Fruit fly (Drosophila melanogaster) whole organism, prepupa: ENCODE results near the gene CG45154.

Experiments
- Blimp-1 ChIP-seq: fragments of 200-800 bp; sonication (Bioruptor generic); optimal IDR thresholded peaks from 3 replicates; lab custom pipeline; 2017; ENCODE audit warnings: missing biosample characterization, missing genetic modification characterization, mild to moderate bottlenecking, moderate library complexity, missing genetic modification reagents
- CG10669 ChIP-seq: fragments of 200-800 bp; sonication (Bioruptor generic); optimal IDR thresholded peaks from 3 replicates; lab custom pipeline; 2018; ENCODE audit warnings: missing biosample characterization, mild to moderate bottlenecking, missing genetic modification characterization, moderate library complexity
- CG11294 ChIP-seq: fragments of 200-800 bp; sonication (Bioruptor generic); IDR thresholded peaks from 2 replicates; pipeline ENCODE4 v1.3.6; 2022; ENCODE audit warnings: missing biosample characterization, missing genetic modification characterization
- CG11762 ChIP-seq: fragments of 200-800 bp; sonication (Bioruptor generic); optimal IDR thresholded peaks from 3 replicates; lab custom pipeline; 2016; ENCODE audit warnings: missing biosample characterization, missing genetic modification characterization; ENCODE audit not compliant: insufficient read depth
- CG11902 ChIP-seq: fragments of 200-800 bp; sonication (Bioruptor generic); optimal IDR thresholded peaks from 3 replicates; lab custom pipeline; 2016; ENCODE audit warnings: missing biosample characterization, missing genetic modification characterization
- CG15336 ChIP-seq: fragments of 200-800 bp; sonication (Bioruptor generic); IDR thresholded peaks from 2 replicates; pipeline ENCODE4 v1.3.6; 2022; ENCODE audit warnings: missing biosample characterization, missing genetic modification characterization
- CG1621 ChIP-seq: fragments of 200-800 bp; sonication (Bioruptor generic); optimal IDR thresholded peaks from 3 replicates; lab custom pipeline; 2018; ENCODE audit warnings: missing biosample characterization, mild to moderate bottlenecking, missing genetic modification characterization
- CG16779 ChIP-seq: fragments of 200-800 bp; sonication (Bioruptor generic); optimal IDR thresholded peaks from 3 replicates; lab custom pipeline; 2017; ENCODE audit warnings: missing biosample characterization, mild to moderate bottlenecking, missing genetic modification characterization
- CG3032 ChIP-seq: fragments of 200-800 bp; optimal IDR thresholded peaks from 2 replicates; lab custom pipeline; 2019; ENCODE audit warnings: missing biosample characterization, mild to moderate bottlenecking, missing genetic modification characterization, moderate library complexity
- CG31627 ChIP-seq: fragments of 200-800 bp; sonication (Bioruptor generic); optimal IDR thresholded peaks from 3 replicates; lab custom pipeline; 2016; ENCODE audit warnings: missing biosample characterization, missing genetic modification characterization
- CG32006 ChIP-seq: fragments of 200-800 bp; sonication (Bioruptor generic); optimal IDR thresholded peaks from 3 replicates; lab custom pipeline; 2017; ENCODE audit warnings: missing biosample characterization, mild to moderate bottlenecking, missing genetic modification characterization
- CG3919 ChIP-seq: fragments of 200-800 bp; sonication (Bioruptor generic); optimal IDR thresholded peaks from 3 replicates; lab custom pipeline; 2016; ENCODE audit warnings: missing biosample characterization, missing genetic modification characterization
- CG4318 ChIP-seq: fragments of 200-800 bp; sonication (Bioruptor generic); optimal IDR thresholded peaks from 3 replicates; lab custom pipeline; 2017; ENCODE audit warnings: missing biosample characterization, mild to moderate bottlenecking, missing genetic modification characterization
- CG6163 ChIP-seq: fragments of 200-800 bp; sonication (Bioruptor generic); IDR thresholded peaks from 3 replicates; pipeline ENCODE4 v1.3.6; 2022; ENCODE audit warnings: missing biosample characterization, missing genetic modification characterization
- CG7368 ChIP-seq: fragments of 200-800 bp; sonication (Bioruptor generic); optimal IDR thresholded peaks from 3 replicates; lab custom pipeline; 2016; ENCODE audit warnings: missing biosample characterization, missing genetic modification characterization
- CG8119 ChIP-seq: fragments of 200-800 bp; sonication (Bioruptor generic); IDR thresholded peaks from 3 replicates; pipeline ENCODE4 v1.3.6; 2022; ENCODE audit warnings: missing biosample characterization, missing genetic modification characterization
- CG8319 ChIP-seq: fragments of 200-800 bp; sonication (Bioruptor generic); optimal IDR thresholded peaks from 3 replicates; lab custom pipeline; 2016; ENCODE audit warnings: missing biosample characterization, missing genetic modification characterization
- CG9139 ChIP-seq: fragments of 200-800 bp; sonication (Bioruptor generic); optimal IDR thresholded peaks from 3 replicates; lab custom pipeline; 2017; ENCODE audit warnings: missing biosample characterization, mild to moderate bottlenecking, missing genetic modification characterization
- Eip75B ChIP-seq: fragments of 200-800 bp; sonication (Bioruptor generic); optimal IDR thresholded peaks from 3 replicates; lab custom pipeline; 2016; ENCODE audit warnings: missing biosample characterization, missing genetic modification characterization
- Eip78C ChIP-seq: fragments of 200-800 bp; sonication (Bioruptor generic); peaks from one replicate; lab custom pipeline; 2016; ENCODE audit warnings: missing biosample characterization, missing genetic modification characterization
- Eip93F ChIP-seq: fragments of 200-800 bp; sonication (Bioruptor generic); optimal IDR thresholded peaks from 2 replicates; lab custom pipeline; 2016; ENCODE audit warnings: missing biosample characterization, mild to moderate bottlenecking, missing genetic modification characterization
- Ets21C ChIP-seq: fragments of 200-800 bp; sonication (Bioruptor generic); optimal IDR thresholded peaks from 3 replicates; lab custom pipeline; 2016; ENCODE audit warnings: missing biosample characterization, missing genetic modification characterization
- Ets96B ChIP-seq: fragments of 200-800 bp; optimal IDR thresholded peaks from 2 replicates; lab custom pipeline; 2019; ENCODE audit warnings: missing biosample characterization, mild to moderate bottlenecking, missing genetic modification characterization, moderate library complexity
- Hr38 ChIP-seq: sonication (Bioruptor generic); optimal IDR thresholded peaks from 2 replicates; lab custom pipeline; 2016; ENCODE audit warnings: missing biosample characterization, missing genetic modification characterization
- Hr39 ChIP-seq: fragments of 200-800 bp; sonication (Bioruptor generic); optimal IDR thresholded peaks from 2 replicates; lab custom pipeline; 2016; ENCODE audit warnings: missing biosample characterization, missing genetic modification characterization
- Met ChIP-seq: fragments of 200-800 bp; sonication (Bioruptor generic); optimal IDR thresholded peaks from 3 replicates; lab custom pipeline; 2016; ENCODE audit warnings: missing biosample characterization, missing genetic modification characterization
- Smox ChIP-seq: fragments of 200-800 bp; sonication (Bioruptor generic); optimal IDR thresholded peaks from 3 replicates; lab custom pipeline; 2016; ENCODE audit warnings: missing biosample characterization, missing genetic modification characterization
- Sox14 ChIP-seq: fragments of 200-800 bp; sonication (Bioruptor generic); optimal IDR thresholded peaks from 3 replicates; lab custom pipeline; 2016; ENCODE audit warnings: missing biosample characterization, missing genetic modification characterization
- achi ChIP-seq: fragments of 200-800 bp; sonication (Bioruptor generic); optimal IDR thresholded peaks from 3 replicates; lab custom pipeline; 2016; ENCODE audit warnings: missing biosample characterization, missing genetic modification characterization
- acj6 ChIP-seq: fragments of 200-800 bp; sonication (Bioruptor generic); optimal IDR thresholded peaks from 3 replicates; lab custom pipeline; 2016; ENCODE audit warnings: missing biosample characterization, missing genetic modification characterization
- cyc ChIP-seq: fragments of 200-800 bp; sonication (Bioruptor generic); optimal IDR thresholded peaks from 3 replicates; lab custom pipeline; 2016; ENCODE audit warnings: missing biosample characterization, missing genetic modification characterization
- dac ChIP-seq: fragments of 200-800 bp; sonication (Bioruptor generic); optimal IDR thresholded peaks from 2 replicates; lab custom pipeline; 2017; ENCODE audit warnings: missing biosample characterization, mild to moderate bottlenecking, missing genetic modification characterization
- dsx ChIP-seq: fragments of 200-800 bp; optimal IDR thresholded peaks from 3 replicates; lab custom pipeline; 2019; ENCODE audit warnings: missing biosample characterization, mild to moderate bottlenecking, missing genetic modification characterization, moderate library complexity; ENCODE audit not compliant: poor library complexity, severe bottlenecking
- eg ChIP-seq: fragments of 200-800 bp; sonication (Bioruptor generic); IDR thresholded peaks from 3 replicates; pipeline ENCODE4 v1.3.6; 2022; ENCODE audit warnings: missing biosample characterization, missing genetic modification characterization
- esn ChIP-seq: fragments of 200-800 bp; sonication (Bioruptor generic); optimal IDR thresholded peaks from 2 replicates; lab custom pipeline; 2016; ENCODE audit warnings: missing biosample characterization, mild to moderate bottlenecking, missing genetic modification characterization, moderate library complexity
- fd59A ChIP-seq: fragments of 200-800 bp; sonication (Bioruptor generic); optimal IDR thresholded peaks from 2 replicates; lab custom pipeline; 2017; ENCODE audit warnings: missing biosample characterization, mild to moderate bottlenecking, missing genetic modification characterization, missing genetic modification reagents
- fkh ChIP-seq: fragments of 200-800 bp; sonication (Bioruptor generic); optimal IDR thresholded peaks from 3 replicates; lab custom pipeline; 2017; ENCODE audit warnings: missing biosample characterization, mild to moderate bottlenecking, missing genetic modification characterization, moderate library complexity
- lz ChIP-seq: fragments of 200-800 bp; sonication (Bioruptor generic); optimal IDR thresholded peaks from 3 replicates; lab custom pipeline; 2016; ENCODE audit warnings: missing biosample characterization, missing genetic modification characterization
- pdm3 ChIP-seq: fragments of 200-800 bp; sonication (Bioruptor generic); optimal IDR thresholded peaks from 3 replicates; lab custom pipeline; 2016; ENCODE audit warnings: missing biosample characterization, missing genetic modification characterization
- salr ChIP-seq, 2 experiments: fragments of 200-800 bp; sonication (Bioruptor generic); optimal IDR thresholded peaks; 3 replicates each; lab custom pipeline; 2016 to 2018; ENCODE audit warnings: missing biosample characterization in 2 of 2, missing genetic modification characterization in 2 of 2, mild to moderate bottlenecking in 1 of 2
- spab ChIP-seq: fragments of 200-800 bp; sonication (Bioruptor generic); optimal IDR thresholded peaks from 2 replicates; lab custom pipeline; 2017; ENCODE audit warnings: missing biosample characterization, mild to moderate bottlenecking, missing genetic modification characterization, missing genetic modification reagents
- ss ChIP-seq, 2 experiments: fragments of 200-800 bp; sonication (Bioruptor generic); optimal IDR thresholded peaks; 2 replicates in 1 of 2; 3 replicates in 1 of 2; lab custom pipeline; 2017 to 2018; ENCODE audit warnings: mild to moderate bottlenecking in 2 of 2, missing biosample characterization in 2 of 2, missing genetic modification characterization in 2 of 2, moderate library complexity in 1 of 2
- svp ChIP-seq: fragments of 200-800 bp; sonication (Bioruptor generic); peaks from one replicate; lab custom pipeline; 2016; ENCODE audit warnings: missing biosample characterization, missing genetic modification characterization
- topi ChIP-seq: fragments of 200-800 bp; sonication (Bioruptor generic); optimal IDR thresholded peaks from 3 replicates; lab custom pipeline; 2016; ENCODE audit warnings: missing biosample characterization, missing genetic modification characterization
- vri ChIP-seq: fragments of 200-800 bp; sonication (Bioruptor generic); optimal IDR thresholded peaks from 3 replicates; lab custom pipeline; 2016; ENCODE audit warnings: missing biosample characterization, mild to moderate bottlenecking, missing genetic modification characterization

CG45154 gene

DNA sequence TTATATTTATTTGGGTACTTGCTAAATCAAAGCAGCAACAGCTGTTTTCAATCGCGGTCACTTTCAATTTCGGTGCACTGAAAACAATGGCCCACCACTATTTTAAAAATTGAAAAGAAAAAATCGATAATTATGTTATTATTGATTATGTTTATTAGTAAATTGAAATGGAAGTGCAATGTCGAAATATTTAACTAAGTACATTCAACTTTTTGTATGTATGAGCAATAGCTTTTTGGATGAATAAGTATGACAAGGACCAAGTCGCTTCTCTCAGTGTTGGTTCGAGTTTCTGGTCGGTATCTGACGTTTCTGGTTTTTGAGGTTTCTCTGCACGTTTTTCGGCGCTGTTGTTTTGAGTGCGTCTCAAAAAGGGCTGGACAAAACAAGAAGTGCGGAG is 22.7 kb downstream of the CG45154 start (continued):
- TF ChIP-seq Smox (GFP tag; lab: Kevin White, UChicago) (peak; percentile 86), Eip78C (peak; percentile 94), Eip75B (GFP tag; lab: Kevin White, UChicago) (peak; percentile 81), dsx (GFP tag; lab: Kevin White, UChicago) (peak; percentile 54), CG32006 (peak; percentile 74), Hr39 (GFP tag; lab: Kevin White, UChicago) (peak; percentile 81), Hr38 (GFP tag; lab: Kevin White, UChicago) (no peak), CG8319 (peak; percentile 76), Ets21C (peak; percentile 74), Met (GFP tag; lab: Kevin White, UChicago) (peak; percentile 86), spab (peak; percentile 48), Blimp-1 (GFP tag; lab: Kevin White, UChicago) (peak; percentile 95), CG11762 (peak; percentile 72), pdm3 (GFP tag; lab: Kevin White, UChicago) (peak; percentile 83), CG8119 (peak; percentile 74), esn (peak; percentile 91), CG1621 (tag; lab: Kevin White, UChicago) (peak; percentile 30), Ets96B (peak; percentile 62), Sox14 (GFP tag; lab: Kevin White, UChicago) (peak; percentile 72), dac (GFP tag; lab: Kevin White, UChicago) (peak; percentile 39), CG7368 (peak; percentile 81), CG11294 (GFP tag; lab: Robert Waterston, UW) (peak; percentile 19; the same call in 1 of the 2 replicates), CG31627 (GFP tag; lab: Kevin White, UChicago) (peak; percentile 83), CG6163 (GFP tag; lab: Robert Waterston, UW) (peak; percentile 82), vri (GFP tag; lab: Kevin White, UChicago) (peak; percentile 76), CG10669 (GFP tag; lab: Kevin White, UChicago) (peak; percentile 69), ss (GFP tag; optimal IDR thresholded peaks at IDR 0.05; lab: Kevin White, UChicago) (peak; percentile 22 to 72), achi (GFP tag; lab: Kevin White, UChicago) (peak; percentile 82), CG4318 (GFP tag; lab: Kevin White, UChicago) (peak; percentile 35), CG15336 (GFP tag; lab: Robert Waterston, UW) (peak; percentile 80), cyc (peak; percentile 82), fkh (no peak), fd59A (GFP tag; lab: Kevin White, UChicago) (peak; percentile 64), CG9139 (GFP tag; lab: Kevin White, UChicago) (no peak), acj6 (GFP tag; lab: Kevin White, UChicago) (peak; percentile 72)

DNA sequence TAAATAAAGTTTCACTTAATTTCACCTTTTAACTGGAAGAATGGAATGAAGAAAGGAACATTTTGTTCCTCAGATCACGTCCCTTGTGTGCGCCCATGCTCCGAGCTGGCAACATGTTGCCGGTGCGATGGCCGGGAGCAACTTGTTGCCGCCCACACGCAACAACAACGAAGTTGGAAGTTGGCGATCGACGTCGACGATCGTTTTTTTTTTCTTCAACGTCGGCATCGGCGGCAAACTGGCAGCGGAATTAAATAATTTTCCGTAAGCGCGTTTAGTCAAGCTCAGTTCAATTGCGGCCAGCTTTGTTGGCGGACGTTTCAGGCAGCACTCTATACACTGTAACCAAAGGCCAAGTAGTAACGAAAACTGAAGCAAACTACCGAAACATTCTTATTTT is 23.3 kb downstream of the CG45154 start, which contains the start of gene ldd:
Gene ldd (plus strand): TSS at position 136 of the 400 bp plus-strand sequence.
- TF ChIP-seq CG1621 (tag; lab: Kevin White, UChicago) (peak; percentile 77), Eip93F (GFP tag; lab: Kevin White, UChicago) (no peak), Eip75B (GFP tag; lab: Kevin White, UChicago) (no peak), CG16779 (tag; lab: Kevin White, UChicago) (no peak), dac (GFP tag; lab: Kevin White, UChicago) (no peak), eg (GFP tag; lab: Robert Waterston, UW) (0 out of 3 replicates have a peak, but pooled peaks have one; percentile 19)

DNA sequence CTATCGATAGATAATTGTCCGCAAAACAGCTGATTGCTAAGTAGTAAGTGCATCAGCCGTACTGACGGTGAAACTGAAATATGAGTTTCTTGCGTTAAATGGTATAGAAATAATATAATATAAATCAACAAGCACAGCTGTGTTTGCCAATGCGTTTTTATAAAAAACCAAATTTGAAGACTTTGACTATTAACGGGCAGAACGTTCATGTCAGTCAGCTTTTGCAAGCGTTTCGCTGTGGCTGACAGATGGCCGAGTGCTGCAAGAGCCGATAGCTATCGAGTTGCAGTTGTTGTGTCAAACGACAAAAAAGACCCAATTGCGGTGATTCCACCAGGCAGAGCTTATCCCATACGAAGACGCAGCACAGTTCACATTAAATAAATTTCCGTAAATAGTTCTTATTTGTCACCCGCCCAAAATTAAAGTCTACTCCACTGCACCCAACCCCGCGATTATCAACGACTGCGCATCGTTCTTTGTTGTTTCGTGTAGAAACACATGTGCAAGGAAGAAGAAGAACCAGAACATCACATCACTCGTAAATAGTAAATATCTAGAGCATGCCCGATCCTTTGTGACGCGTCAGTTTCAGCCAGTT is 29.9 kb downstream of the CG45154 start, which contains the start of the genes unc and CG15445:
Gene unc (minus strand): TSS at position 51 of the 601 bp plus-strand sequence.
Gene CG15445 (plus strand): TSS at position 296 of the 601 bp plus-strand sequence.
- TF ChIP-seq CG3032 (tag; lab: Kevin White, UChicago), result no peak
- no peak for TF ChIP-seq CG3919 (GFP tag; lab: Kevin White, UChicago)
- TF ChIP-seq Hr39 (GFP tag; lab: Kevin White, UChicago), result peak; percentile 17
- peak; percentile 32 for TF ChIP-seq CG31627 (GFP tag; lab: Kevin White, UChicago)
- TF ChIP-seq Sox14 (GFP tag; lab: Kevin White, UChicago), result peak; percentile 92
- TF ChIP-seq achi (GFP tag; lab: Kevin White, UChicago), result peak; percentile 85
- no peak for TF ChIP-seq vri (GFP tag; lab: Kevin White, UChicago)
- TF ChIP-seq dsx (GFP tag; lab: Kevin White, UChicago), result no peak
- peak; percentile 46 for TF ChIP-seq Eip78C
- TF ChIP-seq CG11902, result peak; percentile 10
- TF ChIP-seq esn, result peak; percentile 17
- TF ChIP-seq svp, result peak; percentile 33
- peak; percentile 28 for TF ChIP-seq topi (GFP tag; lab: Kevin White, UChicago)
- TF ChIP-seq cyc, result peak; percentile 11
- TF ChIP-seq lz (GFP tag; lab: Kevin White, UChicago), result peak; percentile 11
- TF ChIP-seq Eip75B (GFP tag; lab: Kevin White, UChicago), result peak; percentile 12
- no peak for TF ChIP-seq salr (GFP tag; optimal IDR thresholded peaks at IDR 0.05; lab: Kevin White, UChicago)
- TF ChIP-seq, all 60 proteins: peak for 12
